Worm (Caenorhabditis elegans): ENCODE measurements around the gene cup-5.

DNA sequence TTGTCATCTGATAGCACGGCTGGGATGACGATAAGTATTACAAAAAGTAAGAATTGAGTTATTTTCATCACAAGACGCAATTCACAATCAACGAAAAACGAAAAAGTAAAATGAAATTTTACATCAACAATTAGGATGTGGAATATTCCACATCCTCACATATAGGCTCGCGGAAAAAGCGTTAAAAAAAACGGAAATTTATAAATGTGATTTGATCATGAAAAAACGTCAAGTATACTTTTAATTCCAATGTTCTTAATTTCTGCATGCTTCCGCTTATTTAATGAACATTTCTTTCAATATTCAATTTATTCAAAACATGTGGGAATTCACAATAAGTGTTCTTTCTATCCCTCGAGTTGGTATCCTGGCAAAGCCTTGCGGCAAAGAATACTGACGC lies 24.2 kb downstream of the cup-5 start, which contains the start of gene T04A6.3:
- TF ChIP-seq ZK546.5 (tag; optimal IDR thresholded peaks at IDR 0.05) (no peak), nhr-11 (tag; optimal IDR thresholded peaks at IDR 0.05) (no peak), ztf-11 (tag; optimal IDR thresholded peaks at IDR 0.05) (no peak), pha-4 (GFP tag; IDR thresholded peaks at IDR 0.05) (no peak), pha-4 (tag; optimal IDR thresholded peaks at IDR 0.05) (no peak), mdl-1 (tag; optimal IDR thresholded peaks at IDR 0.05) (no peak), lsy-2 (tag; optimal IDR thresholded peaks at IDR 0.05) (no peak), ama-1 (optimal IDR thresholded peaks at IDR 0.05) (no peak), unc-39 (tag; optimal IDR thresholded peaks at IDR 0.05) (no peak), skn-1 (tag; optimal IDR thresholded peaks at IDR 0.05) (no peak), ceh-82 (tag; optimal IDR thresholded peaks at IDR 0.05) (no peak), lin-39 (tag; optimal IDR thresholded peaks at IDR 0.05) (no peak), dpl-1 (GFP tag; optimal IDR thresholded peaks at IDR 0.05) (no peak), mxl-3 (GFP tag; optimal IDR thresholded peaks at IDR 0.05) (no peak)
